Comparison of ENCODE assay signal across 5 worm cellular contexts in genomic region chrX:1125426-1125825, ce11.
A peak's percentile ranks its signal among the peaks of the same experiment; 100 is the strongest.
TF ChIP-seq lines count a peak whose summit lies in the region.

Gene lmp-2 (plus strand): TSS chrX:1125615.

TF ChIP-seq in whole organism, L1 larva, 84 proteins besides CTCF, POLR2A, EP300 and RAD21:
- TF ChIP-seq mdl-1 (tag; optimal IDR thresholded peaks at IDR 0.05; lab: Kevin White, UChicago) (no peak), elt-2 (tag; optimal IDR thresholded peaks at IDR 0.05; lab: Kevin White, UChicago) (peak; percentile 48)

TF ChIP-seq in whole organism, L2 larva, 48 proteins besides CTCF, POLR2A, EP300 and RAD21:
- no peak for TF ChIP-seq gmeb-1 (tag; optimal IDR thresholded peaks at IDR 0.05; lab: Kevin White, UChicago)
- TF ChIP-seq sma-9 (GFP tag; optimal IDR thresholded peaks at IDR 0.05; lab: Kevin White, UChicago), result peak; percentile 11
- TF ChIP-seq sma-9 (tag; optimal IDR thresholded peaks at IDR 0.05; lab: Kevin White, UChicago), result no peak
- peak; percentile 50 for TF ChIP-seq fos-1 (tag; optimal IDR thresholded peaks at IDR 0.05; lab: Kevin White, UChicago)
- TF ChIP-seq crh-2 (tag; optimal IDR thresholded peaks at IDR 0.05; lab: Kevin White, UChicago), result peak; percentile 12
- no peak for TF ChIP-seq nhr-6 (tag; optimal IDR thresholded peaks at IDR 0.05; lab: Kevin White, UChicago)

TF ChIP-seq in whole organism, L3 larva, 47 proteins besides CTCF, POLR2A, EP300 and RAD21:
- TF ChIP-seq pha-4 (tag; optimal IDR thresholded peaks at IDR 0.05; lab: Kevin White, UChicago), result no peak
- no peak for TF ChIP-seq lsy-12 (tag; optimal IDR thresholded peaks at IDR 0.05; lab: Kevin White, UChicago)
- TF ChIP-seq nhr-23 (tag; optimal IDR thresholded peaks at IDR 0.05; lab: Kevin White, UChicago), result no peak
- TF ChIP-seq mdl-1 (tag; optimal IDR thresholded peaks at IDR 0.05; lab: Kevin White, UChicago), result no peak
- TF ChIP-seq eor-1 (tag; optimal IDR thresholded peaks at IDR 0.05; lab: Kevin White, UChicago), result no peak
- TF ChIP-seq mml-1 (tag; optimal IDR thresholded peaks at IDR 0.05; lab: Kevin White, UChicago), result no peak
- peak; percentile 45 for TF ChIP-seq pqm-1 (tag; optimal IDR thresholded peaks at IDR 0.05; lab: Kevin White, UChicago)
- peak; percentile 83 for TF ChIP-seq elt-2 (tag; optimal IDR thresholded peaks at IDR 0.05; lab: Kevin White, UChicago)
TF ChIP-seq in whole organism, L3 larva: peak in this region for 2.

TF ChIP-seq in whole organism, L4 larva, 104 proteins besides CTCF, POLR2A, EP300 and RAD21:
- no peak for TF ChIP-seq dmd-8 (GFP tag; IDR thresholded peaks at IDR 0.05; lab: Robert Waterston, UW)
- TF ChIP-seq daf-16 (GFP tag; optimal IDR thresholded peaks at IDR 0.05; lab: Kevin White, UChicago), result no peak
- TF ChIP-seq daf-16 (tag; optimal IDR thresholded peaks at IDR 0.05; lab: Kevin White, UChicago), result peak; percentile 93
- TF ChIP-seq cey-2 (tag; optimal IDR thresholded peaks at IDR 0.05; lab: Kevin White, UChicago; ENCODE audit: borderline replicate concordance, insufficient read depth), result no peak
- no peak for TF ChIP-seq zag-1 (tag; optimal IDR thresholded peaks at IDR 0.05; lab: Kevin White, UChicago)
- peak; percentile 88 for TF ChIP-seq php-3 (GFP tag; IDR thresholded peaks at IDR 0.05; lab: Robert Waterston, UW)
- no peak for TF ChIP-seq mxl-2 (GFP tag; conservative IDR thresholded peaks at IDR 0.05; lab: Robert Waterston, UW)
- no peak for TF ChIP-seq attf-4 (tag; optimal IDR thresholded peaks at IDR 0.05; lab: Kevin White, UChicago)
- no peak for TF ChIP-seq F44E2.7 (GFP tag; IDR thresholded peaks at IDR 0.05; lab: Robert Waterston, UW)
- TF ChIP-seq nhr-102 (tag; optimal IDR thresholded peaks at IDR 0.05; lab: Kevin White, UChicago), result no peak
- no peak for TF ChIP-seq daf-8 (GFP tag; IDR thresholded peaks at IDR 0.05; lab: Robert Waterston, UW)
- TF ChIP-seq skn-1 (tag; optimal IDR thresholded peaks at IDR 0.05; lab: Kevin White, UChicago), result no peak
- no peak for TF ChIP-seq Y5F2A.4 (GFP tag; optimal IDR thresholded peaks at IDR 0.05; lab: Kevin White, UChicago)
- TF ChIP-seq lin-15B (tag; optimal IDR thresholded peaks at IDR 0.05; lab: Kevin White, UChicago), result no peak
- no peak for TF ChIP-seq zfp-3 (GFP tag; conservative IDR thresholded peaks at IDR 0.05; lab: Robert Waterston, UW)
- TF ChIP-seq hlh-11 (tag; optimal IDR thresholded peaks at IDR 0.05; lab: Kevin White, UChicago), result peak; percentile 42
- TF ChIP-seq dve-1 (tag; optimal IDR thresholded peaks at IDR 0.05; lab: Kevin White, UChicago; ENCODE audit: insufficient read depth), result peak; percentile 62
- no peak for TF ChIP-seq ceh-32 (tag; optimal IDR thresholded peaks at IDR 0.05; lab: Kevin White, UChicago; ENCODE audit: poor library complexity)
- TF ChIP-seq unc-62 (GFP tag; optimal IDR thresholded peaks at IDR 0.05 in 1 of 2; lab: Kevin White, UChicago), result no peak
- no peak for TF ChIP-seq unc-62 (tag; optimal IDR thresholded peaks at IDR 0.05; lab: Kevin White, UChicago)
- TF ChIP-seq sdz-12 (GFP tag; optimal IDR thresholded peaks at IDR 0.05; lab: Kevin White, UChicago), result no peak
- peak; percentile 83 for TF ChIP-seq pqm-1 (tag; optimal IDR thresholded peaks at IDR 0.05; lab: Kevin White, UChicago)
- TF ChIP-seq lin-29 (GFP tag; IDR thresholded peaks at IDR 0.05; lab: Robert Waterston, UW), result no peak
- no peak for TF ChIP-seq snpc-4 (tag; optimal IDR thresholded peaks at IDR 0.05; lab: Kevin White, UChicago)
- TF ChIP-seq madf-9 (GFP tag; conservative IDR thresholded peaks at IDR 0.05; lab: Robert Waterston, UW), result no peak
- peak; percentile 73 for TF ChIP-seq nhr-28 (tag; optimal IDR thresholded peaks at IDR 0.05; lab: Kevin White, UChicago)
- no peak for TF ChIP-seq zip-2 (tag; optimal IDR thresholded peaks at IDR 0.05; lab: Kevin White, UChicago)

TF ChIP-seq in whole organism, young adult, 124 proteins besides CTCF, POLR2A, EP300 and RAD21:
- TF ChIP-seq nhr-80 (tag; optimal IDR thresholded peaks at IDR 0.05; lab: Kevin White, UChicago) (peak; percentile 43), sdz-38 (tag; optimal IDR thresholded peaks at IDR 0.05; lab: Kevin White, UChicago) (no peak), hlh-12 (tag; optimal IDR thresholded peaks at IDR 0.05; lab: Kevin White, UChicago) (no peak), lin-35 (GFP tag; optimal IDR thresholded peaks at IDR 0.05; lab: Kevin White, UChicago) (no peak)
